Fruit fly (Drosophila melanogaster) whole organism, embryonic: Measurements from ENCODE around the gene CG13720.

Experiments used
- Atf3 ChIP-seq: fragments of 200-800 bp; sonication (Bioruptor generic); optimal IDR thresholded peaks from 3 replicates; lab custom pipeline; 2016; ENCODE audit warnings: missing biosample characterization, missing genetic modification characterization
- CG10321 ChIP-seq: fragments of 200-800 bp; sonication (Bioruptor generic); IDR thresholded peaks from 2 replicates; pipeline ENCODE4 v1.3.6; 2022; ENCODE audit warnings: missing biosample characterization, missing genetic modification characterization
- CG10366 ChIP-seq: fragments of 200-800 bp; sonication (Bioruptor generic); IDR thresholded peaks from 2 replicates; pipeline ENCODE4 v1.3.6; 2022; ENCODE audit warnings: missing biosample characterization, missing genetic modification characterization
- CG10979 ChIP-seq: fragments of 200-800 bp; sonication (Bioruptor generic); optimal IDR thresholded peaks from 2 replicates; lab custom pipeline; 2018; ENCODE audit warnings: missing biosample characterization, mild to moderate bottlenecking, missing genetic modification characterization, moderate library complexity
- CG11723 ChIP-seq: fragments of 200-800 bp; sonication (Bioruptor generic); optimal IDR thresholded peaks from 2 replicates; lab custom pipeline; 2017; ENCODE audit warnings: missing biosample characterization, mild to moderate bottlenecking, missing genetic modification characterization
- CG12155 ChIP-seq: fragments of 200-800 bp; sonication (Bioruptor generic); optimal IDR thresholded peaks from 3 replicates; lab custom pipeline; 2016; ENCODE audit warnings: missing biosample characterization, missing genetic modification characterization
- CG12744 ChIP-seq: fragments of 200-800 bp; sonication (Bioruptor generic); optimal IDR thresholded peaks from 2 replicates; lab custom pipeline; 2016; ENCODE audit warnings: missing biosample characterization, missing genetic modification characterization
- CG13424 ChIP-seq: fragments of 200-800 bp; sonication (Bioruptor generic); optimal IDR thresholded peaks from 2 replicates; lab custom pipeline; 2019; ENCODE audit warnings: missing biosample characterization, mild to moderate bottlenecking, missing genetic modification characterization, moderate library complexity
- CG14014 ChIP-seq: fragments of 200-800 bp; sonication (Bioruptor generic); IDR thresholded peaks from 2 replicates; pipeline ENCODE4 v1.3.6; 2022; ENCODE audit warnings: missing biosample characterization, missing genetic modification characterization
- CG14860 ChIP-seq: fragments of 200-800 bp; sonication (Bioruptor generic); IDR thresholded peaks from 3 replicates; pipeline ENCODE4 v1.3.6; 2022; ENCODE audit warnings: missing biosample characterization, missing genetic modification characterization; ENCODE audit not compliant: partially characterized antibody
- CG14965 ChIP-seq: fragments of 200-800 bp; sonication (Bioruptor generic); optimal IDR thresholded peaks from 2 replicates; lab custom pipeline; 2016; ENCODE audit warnings: missing biosample characterization, missing genetic modification characterization, borderline replicate concordance
- CG15601 ChIP-seq: fragments of 200-800 bp; sonication (Bioruptor generic); optimal IDR thresholded peaks from 3 replicates; lab custom pipeline; 2019; ENCODE audit warnings: missing biosample characterization, mild to moderate bottlenecking, missing genetic modification characterization, moderate library complexity
- CG2712 ChIP-seq: fragments of 200-800 bp; optimal IDR thresholded peaks from 3 replicates; lab custom pipeline; 2019; ENCODE audit warnings: missing biosample characterization, mild to moderate bottlenecking, missing genetic modification characterization, moderate library complexity
- CG2889 ChIP-seq: fragments of 200-800 bp; sonication (Bioruptor generic); IDR thresholded peaks from 3 replicates; pipeline ENCODE4 v1.3.6; 2022; ENCODE audit warnings: missing biosample characterization, missing genetic modification characterization
- CG3065 ChIP-seq: fragments of 200-800 bp; sonication (Bioruptor generic); optimal IDR thresholded peaks from 2 replicates; lab custom pipeline; 2016; ENCODE audit warnings: missing biosample characterization, missing genetic modification characterization
- CG3407 ChIP-seq: fragments of 200-800 bp; sonication (Bioruptor generic); optimal IDR thresholded peaks from 2 replicates; lab custom pipeline; 2018; ENCODE audit warnings: missing biosample characterization, mild to moderate bottlenecking, missing genetic modification characterization
- CG3847 ChIP-seq: fragments of 200-800 bp; sonication (Bioruptor generic); IDR thresholded peaks from 2 replicates; pipeline ENCODE4 v1.3.6; 2022; ENCODE audit warnings: missing biosample characterization, missing genetic modification characterization
- CG42726 ChIP-seq: fragments of 200-800 bp; sonication (Bioruptor generic); IDR thresholded peaks from 2 replicates; pipeline ENCODE4 v1.3.6; 2022; ENCODE audit warnings: missing biosample characterization, missing genetic modification characterization; ENCODE audit not compliant: partially characterized antibody
- CG6272 ChIP-seq: fragments of 200-800 bp; sonication (Bioruptor generic); IDR thresholded peaks from 2 replicates; pipeline ENCODE4 v1.3.6; 2022; ENCODE audit warnings: missing biosample characterization, missing genetic modification characterization
- CG9817 ChIP-seq: fragments of 200-800 bp; sonication (Bioruptor generic); optimal IDR thresholded peaks from 2 replicates; lab custom pipeline; 2018; ENCODE audit warnings: missing biosample characterization, mild to moderate bottlenecking, missing genetic modification characterization, moderate library complexity
- Dad ChIP-seq: fragments of 200-800 bp; sonication (Bioruptor generic); optimal IDR thresholded peaks from 3 replicates; lab custom pipeline; 2016; ENCODE audit warnings: missing biosample characterization, missing genetic modification characterization
- Dll ChIP-seq: fragments of 200-800 bp; sonication (Bioruptor generic); IDR thresholded peaks from 4 replicates; pipeline ENCODE4 v1.3.6; 2022; ENCODE audit warnings: missing biosample characterization, missing genetic modification characterization; ENCODE audit not compliant: partially characterized antibody
- HLHmδ ChIP-seq: fragments of 200-800 bp; sonication (Bioruptor generic); optimal IDR thresholded peaks from 2 replicates; lab custom pipeline; 2018; ENCODE audit warnings: missing biosample characterization, mild to moderate bottlenecking, missing genetic modification characterization, moderate library complexity
- HmgD ChIP-seq: fragments of 200-800 bp; sonication (Bioruptor generic); optimal IDR thresholded peaks from 3 replicates; lab custom pipeline; 2016; ENCODE audit warnings: missing biosample characterization, missing genetic modification characterization
- Lim3 ChIP-seq: fragments of 200-800 bp; sonication (Bioruptor generic); IDR thresholded peaks from 2 replicates; pipeline ENCODE4 v1.3.6; 2022; ENCODE audit warnings: missing biosample characterization, missing genetic modification characterization
- NFAT ChIP-seq: fragments of 200-800 bp; sonication (Bioruptor generic); IDR thresholded peaks from 2 replicates; pipeline ENCODE4 v1.3.6; 2022; ENCODE audit warnings: missing biosample characterization, missing genetic modification characterization
- ac ChIP-seq: fragments of 200-800 bp; sonication (Bioruptor generic); optimal IDR thresholded peaks from 3 replicates; lab custom pipeline; 2017; ENCODE audit warnings: missing biosample characterization, mild to moderate bottlenecking, missing genetic modification characterization
- ash1 ChIP-seq: fragments of 200-800 bp; sonication (Bioruptor generic); optimal IDR thresholded peaks from 2 replicates; lab custom pipeline; 2018; ENCODE audit warnings: missing biosample characterization, mild to moderate bottlenecking, missing genetic modification characterization
- ato ChIP-seq: fragments of 200-800 bp; sonication (Bioruptor generic); IDR thresholded peaks from 2 replicates; pipeline ENCODE4 v1.3.6; 2022; ENCODE audit warnings: missing biosample characterization, missing genetic modification characterization; ENCODE audit not compliant: partially characterized antibody
- br ChIP-seq: fragments of >200 bp; optimal IDR thresholded peaks from 2 replicates; lab custom pipeline; 2017
- cad ChIP-seq: fragments of >200 bp; optimal IDR thresholded peaks from 2 replicates; lab custom pipeline; 2017; ENCODE audit warnings: missing biosample characterization, missing genetic modification characterization
- cas ChIP-seq: fragments of 200-800 bp; sonication (Bioruptor generic); IDR thresholded peaks from 2 replicates; pipeline ENCODE4 v1.3.6; 2022; ENCODE audit warnings: missing biosample characterization, missing genetic modification characterization
- caup ChIP-seq: fragments of 200-800 bp; sonication (Bioruptor generic); optimal IDR thresholded peaks from 3 replicates; lab custom pipeline; 2017; ENCODE audit warnings: missing biosample characterization, mild to moderate bottlenecking, missing genetic modification characterization, moderate library complexity; ENCODE audit not compliant: severe bottlenecking
- danr ChIP-seq: fragments of 200-800 bp; sonication (Bioruptor generic); IDR thresholded peaks from 2 replicates; pipeline ENCODE4 v1.3.6; 2022; ENCODE audit warnings: missing biosample characterization, missing genetic modification characterization
- exex ChIP-seq: fragments of 200-800 bp; sonication (Bioruptor generic); optimal IDR thresholded peaks from 4 replicates; lab custom pipeline; 2018; ENCODE audit warnings: missing biosample characterization, mild to moderate bottlenecking, missing genetic modification characterization, moderate library complexity
- grn ChIP-seq: fragments of 200-800 bp; sonication (Bioruptor generic); optimal IDR thresholded peaks from 3 replicates; lab custom pipeline; 2017; ENCODE audit warnings: missing biosample characterization, missing genetic modification characterization
- jumu ChIP-seq: fragments of 200-800 bp; sonication (Bioruptor generic); optimal IDR thresholded peaks from 3 replicates; lab custom pipeline; 2016; ENCODE audit warnings: missing biosample characterization, missing genetic modification characterization
- lab ChIP-seq: fragments of 200-800 bp; sonication (Bioruptor generic); optimal IDR thresholded peaks from 3 replicates; lab custom pipeline; 2017; ENCODE audit warnings: missing biosample characterization, missing genetic modification characterization, mild to moderate bottlenecking, moderate library complexity, missing genetic modification reagents
- pnt ChIP-seq: fragments of 200-800 bp; sonication (Bioruptor generic); optimal IDR thresholded peaks from 3 replicates; lab custom pipeline; 2016; ENCODE audit warnings: missing biosample characterization, missing genetic modification characterization
- pum ChIP-seq: fragments of 200-800 bp; sonication (Bioruptor generic); optimal IDR thresholded peaks from 2 replicates; lab custom pipeline; 2016; ENCODE audit warnings: missing biosample characterization, missing genetic modification characterization
- repo ChIP-seq: fragments of 200-800 bp; sonication (Bioruptor generic); optimal IDR thresholded peaks from 2 replicates; lab custom pipeline; 2016; ENCODE audit warnings: missing biosample characterization, missing genetic modification characterization
- rib ChIP-seq: fragments of 200-800 bp; sonication (Bioruptor generic); IDR thresholded peaks from 2 replicates; pipeline ENCODE4 v1.3.6; 2022; ENCODE audit warnings: missing biosample characterization, missing genetic modification characterization
- row ChIP-seq: fragments of 200-800 bp; sonication (Bioruptor generic); IDR thresholded peaks from 3 replicates; pipeline ENCODE4 v1.3.6; 2022; ENCODE audit warnings: missing biosample characterization, missing genetic modification characterization
- salm ChIP-seq: fragments of 200-800 bp; sonication (Bioruptor generic); optimal IDR thresholded peaks from 2 replicates; lab custom pipeline; 2018; ENCODE audit warnings: missing biosample characterization, mild to moderate bottlenecking, missing genetic modification characterization
- sd ChIP-seq: fragments of 200-800 bp; sonication (Bioruptor generic); optimal IDR thresholded peaks from 3 replicates; lab custom pipeline; 2018; ENCODE audit warnings: missing biosample characterization, mild to moderate bottlenecking, missing genetic modification characterization, moderate library complexity
- slp2 ChIP-seq: fragments of 200-800 bp; sonication (Bioruptor generic); optimal IDR thresholded peaks from 2 replicates; lab custom pipeline; 2016; ENCODE audit warnings: missing biosample characterization, missing genetic modification characterization
- sob ChIP-seq: fragments of 200-800 bp; sonication (Bioruptor generic); IDR thresholded peaks from 2 replicates; pipeline ENCODE4 v1.3.6; 2022; ENCODE audit warnings: missing biosample characterization, missing genetic modification characterization
- sug ChIP-seq: fragments of 200-800 bp; optimal IDR thresholded peaks from 2 replicates; lab custom pipeline; 2019; ENCODE audit warnings: missing biosample characterization, mild to moderate bottlenecking, missing genetic modification characterization, moderate library complexity
- tin ChIP-seq: fragments of 200-800 bp; sonication (Bioruptor generic); optimal IDR thresholded peaks from 3 replicates; lab custom pipeline; 2016; ENCODE audit warnings: missing biosample characterization, missing genetic modification characterization
- twi ChIP-seq: fragments of 200-800 bp; optimal IDR thresholded peaks from 2 replicates; lab custom pipeline; 2019; ENCODE audit warnings: missing biosample characterization, mild to moderate bottlenecking, missing genetic modification characterization, moderate library complexity
- vfl ChIP-seq: fragments of 200-800 bp; sonication (Bioruptor generic); optimal IDR thresholded peaks from 2 replicates; lab custom pipeline; 2016; ENCODE audit warnings: missing biosample characterization, missing genetic modification characterization
- wor ChIP-seq: fragments of 200-800 bp; sonication (Bioruptor generic); IDR thresholded peaks from 2 replicates; pipeline ENCODE4 v1.3.6; 2022; ENCODE audit warnings: missing biosample characterization, missing genetic modification characterization
- yki ChIP-seq: fragments of >200 bp; optimal IDR thresholded peaks from 3 replicates; lab custom pipeline; 2018

Gene CG13720

dm6 chr3L:4533941-4534340 is 33.6 kb upstream of the CG13720 start (continued):
- TF ChIP-seq CG42726 (GFP tag; lab: Robert Waterston, UW), result no peak
- TF ChIP-seq ato, result no peak
- TF ChIP-seq Dll (GFP tag; lab: Robert Waterston, UW), result no peak
- TF ChIP-seq repo (GFP tag; lab: Kevin White, UChicago), result no peak
- TF ChIP-seq cad (GFP tag; lab: Kevin White, UChicago), result no peak
- TF ChIP-seq CG14014 (GFP tag; lab: Robert Waterston, UW), result no peak
- no peak for TF ChIP-seq ac
- no peak for TF ChIP-seq caup
- TF ChIP-seq rib (GFP tag; lab: Robert Waterston, UW), result no peak
- TF ChIP-seq CG12744 (GFP tag; lab: Kevin White, UChicago), result no peak
- TF ChIP-seq sd (tag; lab: Kevin White, UChicago), result no peak
- no peak for TF ChIP-seq pnt (GFP tag; lab: Kevin White, UChicago)
- no peak for TF ChIP-seq CG14860 (GFP tag; lab: Robert Waterston, UW)
- TF ChIP-seq salm (tag; lab: Kevin White, UChicago), result peak; percentile 18
- no peak for TF ChIP-seq CG3847 (GFP tag; lab: Robert Waterston, UW)
- TF ChIP-seq CG13424 (tag; lab: Kevin White, UChicago), result peak; percentile 58
- TF ChIP-seq CG2889 (GFP tag; lab: Robert Waterston, UW), result no peak
- no peak for TF ChIP-seq HmgD (GFP tag; lab: Kevin White, UChicago)
- TF ChIP-seq CG12155, result no peak
- no peak for TF ChIP-seq twi (tag; lab: Kevin White, UChicago)
- TF ChIP-seq row (GFP tag; lab: Robert Waterston, UW), result peak; percentile 53
- no peak for TF ChIP-seq yki (lab: Kevin White, UChicago)
- no peak for TF ChIP-seq CG15601 (tag; lab: Kevin White, UChicago)
- TF ChIP-seq tin, result peak; percentile 20
- TF ChIP-seq CG2712, result peak; percentile 69
- no peak for TF ChIP-seq grn (GFP tag; lab: Kevin White, UChicago)
- no peak for TF ChIP-seq wor (GFP tag; lab: Robert Waterston, UW)
- TF ChIP-seq sob, result no peak
- TF ChIP-seq danr, result peak; percentile 10; the same call in 1 of the 2 replicates
- no peak for TF ChIP-seq br (lab: Kevin White, UChicago)
- no peak for TF ChIP-seq NFAT (GFP tag; lab: Robert Waterston, UW)
- TF ChIP-seq vfl (GFP tag; lab: Kevin White, UChicago), result no peak
- no peak for TF ChIP-seq CG11723 (GFP tag; lab: Kevin White, UChicago)
- no peak for TF ChIP-seq exex (tag; lab: Kevin White, UChicago)
- no peak for TF ChIP-seq CG3407 (GFP tag; lab: Kevin White, UChicago)
- no peak for TF ChIP-seq CG14965
- peak; percentile 26 for TF ChIP-seq lab (GFP tag; lab: Kevin White, UChicago)
- TF ChIP-seq CG10321, result no peak
- TF ChIP-seq HLHmδ (GFP tag; lab: Kevin White, UChicago), result no peak
- no peak for TF ChIP-seq Lim3 (GFP tag; lab: Robert Waterston, UW)
- no peak for TF ChIP-seq CG6272 (GFP tag; lab: Robert Waterston, UW)
- no peak for TF ChIP-seq slp2 (GFP tag; lab: Kevin White, UChicago)
- TF ChIP-seq CG10366 (GFP tag; lab: Robert Waterston, UW), result peak; percentile 40
- no peak for TF ChIP-seq pum (GFP tag; lab: Kevin White, UChicago)
- no peak for TF ChIP-seq Atf3 (GFP tag; lab: Kevin White, UChicago)
- no peak for TF ChIP-seq cas
- no peak for TF ChIP-seq sug
- no peak for TF ChIP-seq ash1 (GFP tag; lab: Kevin White, UChicago)
- TF ChIP-seq Dad (GFP tag; lab: Kevin White, UChicago), result no peak
- TF ChIP-seq jumu, result no peak
- TF ChIP-seq CG9817 (tag; lab: Kevin White, UChicago), result peak; percentile 0
- peak; percentile 63 for TF ChIP-seq CG10979 (tag; lab: Kevin White, UChicago)
- TF ChIP-seq CG3065 (GFP tag; lab: Kevin White, UChicago), result no peak
